Worm (Caenorhabditis elegans) whole organism, early embryonic: ENCODE results near the gene set-13.

Source experiments
- ama-1 ChIP-seq: fragments of 150-350 bp; optimal IDR thresholded peaks from 2 replicates; lab custom pipeline; 2014
- ceh-13 ChIP-seq: fragments of 200-800 bp; sonication (Bioruptor generic); optimal IDR thresholded peaks from 2 replicates; lab custom pipeline; 2018; ENCODE audit warnings: mild to moderate bottlenecking, missing genetic modification characterization, missing compliant biosample characterization
- ets-7 ChIP-seq: sonication (generic microtip); optimal IDR thresholded peaks from 2 replicates; lab custom pipeline; 2016; ENCODE audit warnings: missing genotype, missing genetic modification characterization, missing compliant biosample characterization
- flt-1 ChIP-seq: fragments of 200-800 bp; sonication (Bioruptor generic); IDR thresholded peaks from 2 replicates; pipeline ENCODE4 v1.3.6; 2022; ENCODE audit warnings: missing genetic modification characterization, missing compliant biosample characterization
- hmg-4 ChIP-seq: fragments of 200-800 bp; sonication (Bioruptor generic); optimal IDR thresholded peaks from 2 replicates; lab custom pipeline; 2018; ENCODE audit warnings: mild to moderate bottlenecking, missing genetic modification characterization, missing compliant biosample characterization
- hnd-1 ChIP-seq: sonication (generic microtip); optimal IDR thresholded peaks from 2 replicates; lab custom pipeline; 2016; ENCODE audit warnings: missing genetic modification characterization, missing compliant biosample characterization
- sea-1 ChIP-seq: fragments of 200-800 bp; sonication (Bioruptor generic); conservative IDR thresholded peaks from 2 replicates; pipeline ENCODE4 v1.3.6; 2022; ENCODE audit warnings: missing genetic modification characterization, missing compliant biosample characterization
- tbx-37 ChIP-seq: fragments of 200-800 bp; sonication (Bioruptor generic); conservative IDR thresholded peaks from 2 replicates; pipeline ENCODE4 v1.3.6; 2022; ENCODE audit warnings: missing genetic modification reagents, missing genetic modification characterization, missing compliant biosample characterization

DNA sequence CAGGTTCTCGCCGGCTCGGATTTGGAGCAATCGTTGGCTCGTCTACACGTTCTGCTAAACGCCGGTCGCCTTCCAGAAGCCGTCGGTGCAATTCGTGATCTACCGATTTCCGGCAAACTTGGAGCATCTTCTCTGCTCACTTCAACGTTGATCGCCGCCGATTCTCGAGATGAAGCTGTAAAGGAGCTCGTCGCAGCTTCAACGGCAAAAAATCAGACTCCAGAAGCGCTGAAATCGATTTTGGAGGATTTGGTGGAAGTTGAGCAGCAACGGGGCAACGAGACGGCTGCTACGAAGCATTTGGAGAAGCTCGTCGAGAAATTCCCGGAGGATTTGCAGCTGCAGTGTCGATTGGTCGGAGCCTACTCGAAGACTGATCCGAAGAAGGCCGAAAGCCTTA, 25.1 kb upstream of the set-13 start:
- TF ChIP-seq flt-1 (GFP tag; lab: Robert Waterston, UW) = no peak
- TF ChIP-seq ama-1 (lab: Kevin White, UChicago) = no peak
- no peak for TF ChIP-seq hnd-1 (tag; lab: Kevin White, UChicago)
- no peak for TF ChIP-seq tbx-37 (GFP tag; lab: Robert Waterston, UW)
- no peak for TF ChIP-seq ets-7 (tag; lab: Kevin White, UChicago)
- no peak for TF ChIP-seq sea-1 (GFP tag; lab: Robert Waterston, UW)
- no peak for TF ChIP-seq ceh-13 (GFP tag; lab: Kevin White, UChicago)
- TF ChIP-seq hmg-4 (GFP tag; lab: Kevin White, UChicago) = no peak
